Worm (Caenorhabditis elegans) whole organism, young adult: ENCODE data around the gene scl-24.

Experiments
- B0019.2 ChIP-seq: fragments of 200-800 bp; sonication (Bioruptor generic); conservative IDR thresholded peaks from 2 replicates; pipeline ENCODE4 v1.3.6; 2022; ENCODE audit warnings: missing genetic modification reagents, missing genetic modification characterization, missing compliant biosample characterization
- B0261.1 ChIP-seq: sonication (generic microtip); optimal IDR thresholded peaks from 2 replicates; lab custom pipeline; 2016; ENCODE audit warnings: mild to moderate bottlenecking, missing genetic modification characterization, moderate library complexity, missing compliant biosample characterization
- F23B12.7 ChIP-seq: sonication (generic microtip); optimal IDR thresholded peaks from 2 replicates; lab custom pipeline; 2017; ENCODE audit warnings: missing genetic modification characterization, mild to moderate bottlenecking, missing compliant biosample characterization, antibody characterized with exemption, moderate library complexity; ENCODE audit not compliant: insufficient read depth
- F49E8.2 ChIP-seq: sonication (generic microtip); optimal IDR thresholded peaks from 3 replicates; lab custom pipeline; 2017; ENCODE audit warnings: missing genetic modification characterization, mild to moderate bottlenecking, missing compliant biosample characterization, antibody characterized with exemption, moderate library complexity; ENCODE audit not compliant: insufficient read depth
- F57C9.4 ChIP-seq: sonication (generic microtip); optimal IDR thresholded peaks from 2 replicates; lab custom pipeline; 2017; ENCODE audit warnings: mild to moderate bottlenecking, missing genetic modification characterization, missing compliant biosample characterization
- K11D2.4 ChIP-seq: fragments of 200-800 bp; sonication (Bioruptor generic); IDR thresholded peaks from 2 replicates; pipeline ENCODE4 v1.3.6; 2022; ENCODE audit warnings: missing genetic modification reagents, missing genetic modification characterization, missing compliant biosample characterization
- T26A5.8 ChIP-seq: sonication (generic microtip); optimal IDR thresholded peaks from 2 replicates; lab custom pipeline; 2016; ENCODE audit warnings: missing genetic modification characterization, missing compliant biosample characterization
- Y53G8AR.9 ChIP-seq: fragments of 200-800 bp; sonication (Bioruptor generic); conservative IDR thresholded peaks from 2 replicates; pipeline ENCODE4 v1.3.6; 2022; ENCODE audit warnings: missing genetic modification reagents, missing genetic modification characterization, missing compliant biosample characterization
- Y67H2A.10 ChIP-seq: fragments of 200-800 bp; sonication (Bioruptor generic); conservative IDR thresholded peaks from 2 replicates; pipeline ENCODE4 v1.3.6; 2022; ENCODE audit warnings: missing genetic modification reagents, missing genetic modification characterization, missing compliant biosample characterization
- ZK185.1 ChIP-seq: sonication (generic microtip); optimal IDR thresholded peaks from 2 replicates; lab custom pipeline; 2016; ENCODE audit warnings: mild to moderate bottlenecking, missing genetic modification characterization, missing compliant biosample characterization; ENCODE audit not compliant: poor library complexity, severe bottlenecking
- aptf-3 ChIP-seq: fragments of 200-800 bp; sonication (Bioruptor generic); IDR thresholded peaks from 2 replicates; pipeline ENCODE4 v1.3.6; 2022; ENCODE audit warnings: missing genetic modification characterization, missing compliant biosample characterization
- attf-5 ChIP-seq: fragments of 200-800 bp; sonication (Bioruptor generic); optimal IDR thresholded peaks from 2 replicates; lab custom pipeline; 2018; ENCODE audit warnings: mild to moderate bottlenecking, missing genetic modification characterization, missing compliant biosample characterization
- attf-6 ChIP-seq: fragments of 200-800 bp; sonication (Bioruptor generic); IDR thresholded peaks from 2 replicates; pipeline ENCODE4 v1.3.6; 2022; ENCODE audit warnings: missing genetic modification reagents, missing genetic modification characterization, missing compliant biosample characterization
- bed-1 ChIP-seq: fragments of 200-800 bp; sonication (Bioruptor generic); IDR thresholded peaks from 2 replicates; pipeline ENCODE4 v1.3.6; 2022; ENCODE audit warnings: missing genetic modification reagents, missing genetic modification characterization, missing compliant biosample characterization
- bed-2 ChIP-seq: fragments of 200-800 bp; sonication (Bioruptor generic); IDR thresholded peaks from 2 replicates; pipeline ENCODE4 v1.3.6; 2022; ENCODE audit warnings: missing genetic modification reagents, missing genetic modification characterization, missing compliant biosample characterization
- ceh-27 ChIP-seq: fragments of 200-800 bp; sonication (Bioruptor generic); optimal IDR thresholded peaks from 2 replicates; lab custom pipeline; 2018; ENCODE audit warnings: mild to moderate bottlenecking, missing genetic modification characterization, moderate library complexity, missing compliant biosample characterization
- ceh-58 ChIP-seq: fragments of 200-800 bp; sonication (Bioruptor generic); IDR thresholded peaks from 2 replicates; pipeline ENCODE4 v1.3.6; 2022; ENCODE audit warnings: missing genetic modification characterization, missing compliant biosample characterization
- chd-7 ChIP-seq: sonication (generic microtip); optimal IDR thresholded peaks from 2 replicates; lab custom pipeline; 2016; ENCODE audit warnings: mild to moderate bottlenecking, missing genetic modification characterization, moderate library complexity, missing compliant biosample characterization
- efl-1 ChIP-seq: fragments of 150-350 bp; optimal IDR thresholded peaks from 2 replicates; lab custom pipeline; 2014; ENCODE audit warnings: missing biosample characterization, missing genetic modification reagents, missing genetic modification characterization
- egl-18 ChIP-seq: fragments of 200-800 bp; sonication (Bioruptor generic); IDR thresholded peaks from 2 replicates; pipeline ENCODE4 v1.3.6; 2022; ENCODE audit warnings: missing genetic modification reagents, missing genetic modification characterization, missing compliant biosample characterization
- egrh-3 ChIP-seq: fragments of 200-800 bp; sonication (Bioruptor generic); IDR thresholded peaks from 2 replicates; pipeline ENCODE4 v1.3.6; 2022; ENCODE audit warnings: missing genetic modification reagents, missing genetic modification characterization, missing compliant biosample characterization
- hrde-1 ChIP-seq: sonication (generic microtip); optimal IDR thresholded peaks from 2 replicates; lab custom pipeline; 2016; ENCODE audit warnings: missing genetic modification characterization, mild to moderate bottlenecking, missing compliant biosample characterization, moderate library complexity, missing genotype, missing genetic modification reagents, borderline replicate concordance
- let-526 ChIP-seq: fragments of 200-800 bp; sonication (Bioruptor generic); IDR thresholded peaks from 2 replicates; pipeline ENCODE4 v1.3.6; 2022; ENCODE audit warnings: missing genetic modification reagents, missing genetic modification characterization, missing compliant biosample characterization
- lin-26 ChIP-seq: fragments of 200-800 bp; sonication (Bioruptor generic); IDR thresholded peaks from 2 replicates; pipeline ENCODE4 v1.3.6; 2022; ENCODE audit warnings: missing genetic modification reagents, missing genetic modification characterization, missing compliant biosample characterization
- lin-54 ChIP-seq: fragments of 200-800 bp; sonication (Bioruptor generic); optimal IDR thresholded peaks from 2 replicates; lab custom pipeline; 2018; ENCODE audit warnings: mild to moderate bottlenecking, missing genetic modification characterization, missing compliant biosample characterization
- madf-6 ChIP-seq: fragments of 200-800 bp; sonication (Bioruptor generic); IDR thresholded peaks from 2 replicates; pipeline ENCODE4 v1.3.6; 2022; ENCODE audit warnings: missing genetic modification reagents, missing genetic modification characterization, missing compliant biosample characterization
- nhr-179 ChIP-seq: sonication (generic microtip); optimal IDR thresholded peaks from 2 replicates; lab custom pipeline; 2016; ENCODE audit warnings: mild to moderate bottlenecking, missing genetic modification characterization, missing compliant biosample characterization
- pha-4 ChIP-seq: fragments of 150-350 bp; sonication (generic microtip); optimal IDR thresholded peaks from 2 replicates; lab custom pipeline; 2014; ENCODE audit warnings: missing biosample characterization, missing genetic modification reagents, missing genetic modification characterization
- rpc-1 ChIP-seq, 2 experiments: fragments of 150-350 bp in 1 of 2; sonication (generic microtip) in 1 of 2; optimal IDR thresholded peaks; 2 replicates each; lab custom pipeline; 2014 to 2018; ENCODE audit warnings: missing biosample characterization in 1 of 2, missing genetic modification characterization in 1 of 2, missing genetic modification reagents in 1 of 2, missing genotype in 1 of 2
- sea-2 ChIP-seq: fragments of 200-800 bp; sonication (Bioruptor generic); IDR thresholded peaks from 2 replicates; pipeline ENCODE4 v1.3.6; 2022; ENCODE audit warnings: missing genetic modification characterization, missing compliant biosample characterization
- snpc-1.1 ChIP-seq: sonication (generic microtip); optimal IDR thresholded peaks from 2 replicates; lab custom pipeline; 2017; ENCODE audit warnings: missing genetic modification characterization, mild to moderate bottlenecking, missing compliant biosample characterization, antibody characterized with exemption, moderate library complexity, missing genotype, missing genetic modification reagents; ENCODE audit not compliant: insufficient read depth
- snpc-3.4 ChIP-seq: sonication (generic microtip); optimal IDR thresholded peaks from 2 replicates; lab custom pipeline; 2017; ENCODE audit warnings: missing genetic modification characterization, mild to moderate bottlenecking, missing compliant biosample characterization, antibody characterized with exemption, moderate library complexity, missing genotype, missing genetic modification reagents
- tbp1 ChIP-seq: fragments of 200-800 bp; sonication (Bioruptor generic); optimal IDR thresholded peaks from 2 replicates; lab custom pipeline; 2018; ENCODE audit warnings: mild to moderate bottlenecking, missing genetic modification characterization, missing compliant biosample characterization
- unc-130 ChIP-seq: sonication (generic microtip); optimal IDR thresholded peaks from 2 replicates; lab custom pipeline; 2016; ENCODE audit warnings: missing genetic modification reagents, missing genetic modification characterization, missing compliant biosample characterization
- unc-62 ChIP-seq: fragments of 150-350 bp; optimal IDR thresholded peaks from 2 replicates; lab custom pipeline; 2014; ENCODE audit warnings: missing biosample characterization, missing genetic modification reagents, missing genetic modification characterization
- xnd-1 ChIP-seq: sonication (generic microtip); optimal IDR thresholded peaks from 2 replicates; lab custom pipeline; 2016; ENCODE audit warnings: missing genotype, missing genetic modification reagents, missing genetic modification characterization, missing compliant biosample characterization
- ztf-18 ChIP-seq: sonication (generic microtip); optimal IDR thresholded peaks from 2 replicates; lab custom pipeline; 2016; ENCODE audit warnings: missing genotype, mild to moderate bottlenecking, missing genetic modification characterization, missing compliant biosample characterization
- ztf-22 ChIP-seq: fragments of 200-800 bp; sonication (Bioruptor generic); optimal IDR thresholded peaks from 2 replicates; lab custom pipeline; 2018; ENCODE audit warnings: mild to moderate bottlenecking, missing genetic modification characterization, moderate library complexity, missing compliant biosample characterization
- ztf-25 ChIP-seq: fragments of 200-800 bp; sonication (Bioruptor generic); IDR thresholded peaks from 2 replicates; pipeline ENCODE4 v1.3.6; 2022; ENCODE audit warnings: missing genetic modification reagents, missing genetic modification characterization, missing compliant biosample characterization
- ztf-28 ChIP-seq: fragments of 200-800 bp; sonication (Bioruptor generic); IDR thresholded peaks from 2 replicates; pipeline ENCODE4 v1.3.6; 2022; ENCODE audit warnings: missing genetic modification reagents, missing genetic modification characterization, missing compliant biosample characterization

scl-24 gene

DNA sequence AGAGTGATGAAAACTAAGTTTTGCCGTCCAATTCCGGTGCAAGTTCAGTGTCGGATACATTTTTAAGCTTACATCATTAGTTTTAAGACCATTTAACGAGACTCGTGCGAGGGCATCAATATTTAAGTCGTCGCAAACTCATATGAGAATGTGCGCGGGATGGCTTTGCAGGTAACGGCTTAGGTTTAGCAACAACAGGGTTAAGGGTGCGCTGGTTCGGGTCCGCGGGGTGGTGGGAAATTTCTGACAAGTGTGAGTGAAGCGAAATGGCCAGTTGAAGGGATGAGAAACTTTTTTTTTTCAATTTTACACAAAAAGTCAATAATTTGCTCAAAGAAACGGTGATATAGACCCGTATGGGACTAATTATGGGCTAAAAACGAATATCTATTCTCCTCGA, 27.7 kb downstream of the scl-24 start:
- TF ChIP-seq ztf-25 (GFP tag; lab: Robert Waterston, UW): 0 out of 2 replicates have a peak, but pooled peaks have one; percentile 50
- TF ChIP-seq F49E8.2: no peak
- TF ChIP-seq tbp1 (GFP tag; lab: Kevin White, UChicago): peak; percentile 73
- TF ChIP-seq attf-5 (GFP tag; lab: Kevin White, UChicago): no peak
- TF ChIP-seq ceh-27 (GFP tag; lab: Kevin White, UChicago): no peak
- peak; percentile 44 for TF ChIP-seq B0261.1 (tag; lab: Kevin White, UChicago)
- 0 out of 2 replicates have a peak, but pooled peaks have one; percentile 27 for TF ChIP-seq madf-6
- peak; percentile 67; the same call in 1 of the 2 replicates for TF ChIP-seq attf-6 (GFP tag; lab: Robert Waterston, UW)
- peak; percentile 50 for TF ChIP-seq hrde-1 (tag; lab: Kevin White, UChicago)
- peak; percentile 47 for TF ChIP-seq rpc-1 (optimal IDR thresholded peaks at IDR 0.05; lab: Kevin White, UChicago)
- peak; percentile 79 for TF ChIP-seq rpc-1 (tag; optimal IDR thresholded peaks at IDR 0.05; lab: Kevin White, UChicago)
- TF ChIP-seq lin-26 (GFP tag; lab: Robert Waterston, UW): peak; percentile 64; the same call in 1 of the 2 replicates
- no peak for TF ChIP-seq xnd-1 (tag; lab: Kevin White, UChicago)
- peak; percentile 25 for TF ChIP-seq ztf-18

DNA sequence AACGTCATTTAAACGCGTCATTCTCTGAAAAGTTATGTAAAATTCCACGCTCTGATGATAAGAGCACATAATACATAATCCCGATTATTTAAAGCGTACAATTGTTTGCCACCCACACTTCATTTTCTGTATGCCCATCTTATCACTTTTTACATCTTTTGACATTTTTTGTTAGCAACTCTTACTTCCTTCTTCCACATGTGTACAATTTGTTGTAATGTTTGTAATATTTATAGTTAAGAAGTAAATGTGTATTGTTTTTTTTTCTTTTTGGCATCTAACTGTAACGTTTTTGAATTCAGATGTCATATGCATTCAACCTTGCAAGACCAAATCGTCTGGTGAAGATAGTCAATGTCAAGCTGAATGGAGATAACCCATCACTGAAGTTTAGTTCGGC, 34.6 kb downstream of the scl-24 start, which contains the start of gene fbxa-136:
Gene fbxa-136 (plus strand): TSS at position 301 of the 400 bp plus-strand sequence.
- TF ChIP-seq xnd-1 (tag; lab: Kevin White, UChicago) (no peak), unc-130 (GFP tag; lab: Kevin White, UChicago) (no peak), ceh-58 (GFP tag; lab: Robert Waterston, UW) (no peak), pha-4 (tag; lab: Kevin White, UChicago) (no peak), egl-18 (GFP tag; lab: Robert Waterston, UW) (no peak), unc-62 (GFP tag; lab: Kevin White, UChicago) (no peak), aptf-3 (GFP tag; lab: Robert Waterston, UW) (no peak), K11D2.4 (no peak), chd-7 (no peak), nhr-179 (tag; lab: Kevin White, UChicago) (no peak), ztf-28 (GFP tag; lab: Robert Waterston, UW) (no peak), egrh-3 (GFP tag; lab: Robert Waterston, UW) (no peak)

DNA sequence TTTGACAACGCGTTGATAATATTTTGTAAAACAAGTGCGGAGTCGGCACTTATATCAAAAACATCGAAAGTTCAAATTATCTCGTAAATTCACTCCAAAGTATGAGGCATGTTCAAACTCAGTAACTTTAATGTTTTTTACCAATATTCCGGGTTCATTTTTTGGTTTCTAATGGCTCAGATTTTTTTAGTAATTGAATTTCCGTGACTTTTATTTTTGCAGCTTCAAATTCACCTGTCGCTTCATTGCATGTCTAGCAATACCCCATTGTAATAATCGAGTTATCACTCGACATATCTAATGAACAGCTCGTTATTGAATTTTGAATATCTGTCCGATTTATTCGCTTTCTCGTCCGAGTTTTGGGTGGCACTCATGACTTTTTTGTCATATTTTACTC, 41.6 kb downstream of the scl-24 start, which contains the start of gene srz-90:
Gene srz-90 (plus strand): TSS at position 301 of the 400 bp plus-strand sequence.
- TF ChIP-seq Y53G8AR.9 (GFP tag; lab: Robert Waterston, UW): no peak
- TF ChIP-seq snpc-1.1 (tag; lab: Kevin White, UChicago): no peak

DNA sequence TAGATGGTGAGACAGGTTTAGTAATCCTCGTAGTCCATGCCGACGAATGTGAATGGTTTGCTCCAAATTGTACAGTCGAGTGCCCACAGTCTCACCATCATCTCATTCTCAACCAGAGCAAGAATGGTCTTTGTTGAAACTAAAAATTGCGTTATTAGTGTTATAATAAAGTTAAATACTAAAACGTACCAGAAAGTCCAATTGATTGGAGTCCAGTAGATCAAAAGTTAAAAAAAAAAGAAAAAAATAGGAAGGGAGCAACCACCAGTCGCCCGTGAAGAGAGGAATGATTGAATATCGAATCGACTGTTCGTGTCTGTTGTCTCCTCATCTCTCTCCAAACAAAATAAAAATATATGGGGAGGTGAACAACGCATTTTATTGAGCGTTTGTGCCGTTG, 44.4 kb downstream of the scl-24 start, which contains the start of gene C18D4.12:
Gene C18D4.12 (minus strand): TSS at position 101 of the 400 bp plus-strand sequence.
- TF ChIP-seq F23B12.7 (tag; lab: Kevin White, UChicago): no peak
- no peak for TF ChIP-seq bed-2 (GFP tag; lab: Robert Waterston, UW)
- no peak for TF ChIP-seq sea-2
- no peak for TF ChIP-seq F57C9.4
- TF ChIP-seq ztf-28 (GFP tag; lab: Robert Waterston, UW): no peak
- no peak for TF ChIP-seq attf-6 (GFP tag; lab: Robert Waterston, UW)
- TF ChIP-seq ztf-22 (GFP tag; lab: Kevin White, UChicago): no peak
- no peak for TF ChIP-seq efl-1
- no peak for TF ChIP-seq snpc-3.4 (tag; lab: Kevin White, UChicago)
- no peak for TF ChIP-seq let-526 (GFP tag; lab: Robert Waterston, UW)
- TF ChIP-seq Y67H2A.10 (GFP tag; lab: Robert Waterston, UW): no peak
- no peak for TF ChIP-seq snpc-1.1 (tag; lab: Kevin White, UChicago)
- TF ChIP-seq T26A5.8: no peak
- no peak for TF ChIP-seq B0019.2
- TF ChIP-seq bed-1 (GFP tag; lab: Robert Waterston, UW): no peak
- TF ChIP-seq unc-130 (GFP tag; lab: Kevin White, UChicago): no peak
- TF ChIP-seq ZK185.1 (tag; lab: Kevin White, UChicago): no peak
- TF ChIP-seq lin-54: no peak
